Fruit fly (Drosophila melanogaster) whole organism, embryonic: Measurements from ENCODE around the gene CG3679.

ENCODE experiments used
- C15 ChIP-seq: fragments of 200-800 bp; sonication (Bioruptor generic); IDR thresholded peaks from 3 replicates; pipeline ENCODE4 v1.3.6; 2022; ENCODE audit warnings: missing biosample characterization, missing genetic modification characterization
- CG10462 ChIP-seq: fragments of 200-800 bp; sonication (Bioruptor generic); optimal IDR thresholded peaks from 2 replicates; lab custom pipeline; 2016; ENCODE audit warnings: missing biosample characterization, missing genetic modification characterization
- CG10959 ChIP-seq: fragments of 200-800 bp; sonication (Bioruptor generic); IDR thresholded peaks from 2 replicates; pipeline ENCODE4 v1.3.6; 2022; ENCODE audit warnings: missing biosample characterization, missing genetic modification characterization
- CG12155 ChIP-seq: fragments of 200-800 bp; sonication (Bioruptor generic); optimal IDR thresholded peaks from 3 replicates; lab custom pipeline; 2016; ENCODE audit warnings: missing biosample characterization, missing genetic modification characterization
- CG1233 ChIP-seq: fragments of 200-800 bp; sonication (Bioruptor generic); optimal IDR thresholded peaks from 4 replicates; lab custom pipeline; 2018; ENCODE audit warnings: missing biosample characterization, mild to moderate bottlenecking, missing genetic modification characterization
- CG12769 ChIP-seq: fragments of 200-800 bp; sonication (Bioruptor generic); optimal IDR thresholded peaks from 2 replicates; lab custom pipeline; 2019; ENCODE audit warnings: missing biosample characterization, mild to moderate bottlenecking, missing genetic modification characterization, moderate library complexity
- CG14050 ChIP-seq: fragments of 200-800 bp; sonication (Bioruptor generic); IDR thresholded peaks from 3 replicates; pipeline ENCODE4 v1.3.6; 2022; ENCODE audit warnings: missing biosample characterization, missing genetic modification characterization
- CG1647 ChIP-seq: fragments of 200-800 bp; sonication (Bioruptor generic); optimal IDR thresholded peaks from 3 replicates; lab custom pipeline; 2016; ENCODE audit warnings: missing biosample characterization, missing genetic modification characterization
- CG16815 ChIP-seq: fragments of 200-800 bp; sonication (Bioruptor generic); optimal IDR thresholded peaks from 3 replicates; lab custom pipeline; 2017; ENCODE audit warnings: missing biosample characterization, mild to moderate bottlenecking, missing genetic modification characterization
- CG17328 ChIP-seq: fragments of 200-800 bp; sonication (Bioruptor generic); IDR thresholded peaks from 2 replicates; pipeline ENCODE4 v1.3.6; 2022; ENCODE audit warnings: missing biosample characterization, missing genetic modification characterization
- CG18476 ChIP-seq: fragments of 200-800 bp; sonication (Bioruptor generic); optimal IDR thresholded peaks from 2 replicates; lab custom pipeline; 2016; ENCODE audit warnings: missing biosample characterization, mild to moderate bottlenecking, missing genetic modification characterization
- CG2129 ChIP-seq: fragments of 200-800 bp; sonication (Bioruptor generic); IDR thresholded peaks from 2 replicates; pipeline ENCODE4 v1.3.6; 2022; ENCODE audit warnings: missing biosample characterization, missing genetic modification characterization; ENCODE audit not compliant: partially characterized antibody
- CG3995 ChIP-seq: fragments of 200-800 bp; sonication (Bioruptor generic); optimal IDR thresholded peaks from 3 replicates; lab custom pipeline; 2016; ENCODE audit warnings: missing biosample characterization, missing genetic modification characterization
- CG4360 ChIP-seq: fragments of 200-800 bp; sonication (Bioruptor generic); IDR thresholded peaks from 2 replicates; pipeline ENCODE4 v1.3.6; 2022; ENCODE audit warnings: missing biosample characterization, missing genetic modification characterization
- CG4707 ChIP-seq: fragments of 200-800 bp; sonication (Bioruptor generic); optimal IDR thresholded peaks from 2 replicates; lab custom pipeline; 2018; ENCODE audit warnings: missing biosample characterization, mild to moderate bottlenecking, missing genetic modification characterization, moderate library complexity
- CG6765 ChIP-seq: fragments of 200-800 bp; sonication (Bioruptor generic); optimal IDR thresholded peaks from 3 replicates; lab custom pipeline; 2017; ENCODE audit warnings: missing biosample characterization, mild to moderate bottlenecking, missing genetic modification characterization
- CG8281 ChIP-seq: fragments of 200-800 bp; sonication (Bioruptor generic); optimal IDR thresholded peaks from 2 replicates; lab custom pipeline; 2018; ENCODE audit warnings: missing biosample characterization, mild to moderate bottlenecking, missing genetic modification characterization, moderate library complexity
- CG8924 ChIP-seq: fragments of 200-800 bp; optimal IDR thresholded peaks from 3 replicates; lab custom pipeline; 2019; ENCODE audit warnings: missing biosample characterization, mild to moderate bottlenecking, missing genetic modification characterization, moderate library complexity
- CG9876 ChIP-seq: fragments of 200-800 bp; sonication (Bioruptor generic); optimal IDR thresholded peaks from 2 replicates; lab custom pipeline; 2016; ENCODE audit warnings: missing biosample characterization, missing genetic modification characterization
- Dek ChIP-seq: fragments of 200-800 bp; sonication (Bioruptor generic); optimal IDR thresholded peaks from 3 replicates; lab custom pipeline; 2019; ENCODE audit warnings: missing biosample characterization, mild to moderate bottlenecking, missing genetic modification characterization, moderate library complexity
- Doc2 ChIP-seq: fragments of 200-800 bp; sonication (Bioruptor generic); IDR thresholded peaks from 2 replicates; pipeline ENCODE4 v1.3.6; 2022; ENCODE audit warnings: missing biosample characterization, missing genetic modification characterization
- HLH3B ChIP-seq: fragments of 200-800 bp; sonication (Bioruptor generic); IDR thresholded peaks from 2 replicates; pipeline ENCODE4 v1.3.6; 2022; ENCODE audit warnings: missing biosample characterization, missing genetic modification characterization
- Hmx ChIP-seq: fragments of 200-800 bp; sonication (Bioruptor generic); optimal IDR thresholded peaks from 2 replicates; lab custom pipeline; 2016; ENCODE audit warnings: missing biosample characterization, missing genetic modification characterization
- Kr ChIP-seq: fragments of 200-800 bp; sonication (Bioruptor generic); optimal IDR thresholded peaks from 2 replicates; lab custom pipeline; 2017; ENCODE audit warnings: missing biosample characterization, mild to moderate bottlenecking, missing genetic modification characterization
- Mrtf ChIP-seq: fragments of 200-800 bp; sonication (Bioruptor generic); IDR thresholded peaks from 3 replicates; pipeline ENCODE4 v1.3.6; 2022; ENCODE audit warnings: missing biosample characterization, missing genetic modification characterization
- Myb ChIP-seq: fragments of 200-800 bp; sonication (Bioruptor generic); optimal IDR thresholded peaks from 2 replicates; lab custom pipeline; 2016; ENCODE audit warnings: missing biosample characterization, missing genetic modification characterization
- PHDP ChIP-seq: fragments of 200-800 bp; sonication (Bioruptor generic); optimal IDR thresholded peaks from 3 replicates; lab custom pipeline; 2018; ENCODE audit warnings: missing biosample characterization, mild to moderate bottlenecking, missing genetic modification characterization, moderate library complexity
- Six4 ChIP-seq: fragments of 200-800 bp; sonication (Bioruptor generic); optimal IDR thresholded peaks from 2 replicates; lab custom pipeline; 2016; ENCODE audit warnings: missing biosample characterization, missing genetic modification characterization
- Sry-β ChIP-seq: fragments of 200-800 bp; sonication (Bioruptor generic); optimal IDR thresholded peaks from 2 replicates; lab custom pipeline; 2018; ENCODE audit warnings: missing biosample characterization, mild to moderate bottlenecking, missing genetic modification characterization, moderate library complexity
- abd-A ChIP-seq: fragments of 200-800 bp; sonication (Bioruptor generic); optimal IDR thresholded peaks from 3 replicates; lab custom pipeline; 2019; ENCODE audit warnings: missing biosample characterization, mild to moderate bottlenecking, missing genetic modification characterization, moderate library complexity
- ato ChIP-seq: fragments of 200-800 bp; sonication (Bioruptor generic); IDR thresholded peaks from 2 replicates; pipeline ENCODE4 v1.3.6; 2022; ENCODE audit warnings: missing biosample characterization, missing genetic modification characterization; ENCODE audit not compliant: partially characterized antibody
- bigmax ChIP-seq: fragments of 200-800 bp; sonication (Bioruptor generic); optimal IDR thresholded peaks from 2 replicates; lab custom pipeline; 2018; ENCODE audit warnings: missing biosample characterization, mild to moderate bottlenecking, missing genetic modification characterization
- cg ChIP-seq: fragments of 200-800 bp; sonication (Bioruptor generic); optimal IDR thresholded peaks from 3 replicates; lab custom pipeline; 2019; ENCODE audit warnings: missing biosample characterization, mild to moderate bottlenecking, missing genetic modification characterization, moderate library complexity
- corto ChIP-seq: fragments of 200-800 bp; sonication (Bioruptor generic); optimal IDR thresholded peaks from 2 replicates; lab custom pipeline; 2016; ENCODE audit warnings: missing biosample characterization, mild to moderate bottlenecking, missing genetic modification characterization, moderate library complexity
- dm ChIP-seq: fragments of 200-800 bp; sonication (Bioruptor generic); optimal IDR thresholded peaks from 3 replicates; lab custom pipeline; 2016; ENCODE audit warnings: missing biosample characterization, missing genetic modification characterization
- dmrt11E ChIP-seq: fragments of 200-800 bp; sonication (Bioruptor generic); optimal IDR thresholded peaks from 3 replicates; lab custom pipeline; 2018; ENCODE audit warnings: missing biosample characterization, mild to moderate bottlenecking, missing genetic modification characterization, moderate library complexity
- dpn ChIP-seq, 2 experiments: fragments of 200-800 bp; sonication (Bioruptor generic); optimal IDR thresholded peaks; 3 replicates each; lab custom pipeline; 2016; ENCODE audit warnings: missing biosample characterization in 2 of 2, missing genetic modification characterization in 2 of 2
- ewg ChIP-seq: fragments of 200-800 bp; sonication (Bioruptor generic); optimal IDR thresholded peaks from 3 replicates; lab custom pipeline; 2017; ENCODE audit warnings: mild to moderate bottlenecking, missing biosample characterization, missing genetic modification reagents, missing genetic modification characterization
- exex ChIP-seq: fragments of 200-800 bp; sonication (Bioruptor generic); optimal IDR thresholded peaks from 4 replicates; lab custom pipeline; 2018; ENCODE audit warnings: missing biosample characterization, mild to moderate bottlenecking, missing genetic modification characterization, moderate library complexity
- fd64A ChIP-seq: fragments of 200-800 bp; sonication (Bioruptor generic); optimal IDR thresholded peaks from 3 replicates; lab custom pipeline; 2018; ENCODE audit warnings: missing biosample characterization, mild to moderate bottlenecking, missing genetic modification characterization
- fru ChIP-seq: fragments of >200 bp; optimal IDR thresholded peaks from 2 replicates; lab custom pipeline; 2017
- gsb ChIP-seq: fragments of 200-800 bp; sonication (Bioruptor generic); IDR thresholded peaks from 2 replicates; pipeline ENCODE4 v1.3.6; 2022; ENCODE audit warnings: missing biosample characterization, missing genetic modification characterization
- hkb ChIP-seq, 2 experiments: fragments of 200-800 bp in 1 of 2; fragments of >200 bp in 1 of 2; sonication (Bioruptor generic) in 1 of 2; IDR thresholded peaks in 1 of 2; optimal IDR thresholded peaks in 1 of 2; 2 replicates each; pipeline versions ENCODE4 v1.3.6 to Lab custom; 2017 to 2022; ENCODE audit warnings: missing biosample characterization in 1 of 2, missing genetic modification characterization in 1 of 2
- oc ChIP-seq: fragments of 200-800 bp; sonication (Bioruptor generic); optimal IDR thresholded peaks from 2 replicates; lab custom pipeline; 2018; ENCODE audit warnings: missing biosample characterization, mild to moderate bottlenecking, missing genetic modification characterization, moderate library complexity
- salm ChIP-seq: fragments of 200-800 bp; sonication (Bioruptor generic); optimal IDR thresholded peaks from 2 replicates; lab custom pipeline; 2018; ENCODE audit warnings: missing biosample characterization, mild to moderate bottlenecking, missing genetic modification characterization
- scrt ChIP-seq: fragments of 200-800 bp; sonication (Bioruptor generic); optimal IDR thresholded peaks from 2 replicates; lab custom pipeline; 2018; ENCODE audit warnings: missing biosample characterization, mild to moderate bottlenecking, missing genetic modification characterization, moderate library complexity
- sima ChIP-seq: fragments of 200-800 bp; sonication (Bioruptor generic); optimal IDR thresholded peaks from 2 replicates; lab custom pipeline; 2016; ENCODE audit warnings: missing biosample characterization, missing genetic modification characterization
- slp2 ChIP-seq: fragments of 200-800 bp; sonication (Bioruptor generic); optimal IDR thresholded peaks from 2 replicates; lab custom pipeline; 2016; ENCODE audit warnings: missing biosample characterization, missing genetic modification characterization
- tna ChIP-seq: fragments of 200-800 bp; sonication (Bioruptor generic); IDR thresholded peaks from 2 replicates; pipeline ENCODE4 v1.3.6; 2022; ENCODE audit warnings: missing biosample characterization, missing genetic modification characterization; ENCODE audit not compliant: partially characterized antibody
- vnd ChIP-seq: fragments of 200-800 bp; sonication (Bioruptor generic); IDR thresholded peaks from 3 replicates; pipeline ENCODE4 v1.3.6; 2022; ENCODE audit warnings: missing biosample characterization, missing genetic modification characterization; ENCODE audit not compliant: partially characterized antibody

The CG3679 gene

dm6 chrX:16278783-16279182 is 24.9 kb upstream of the CG3679 start (continued):
- TF ChIP-seq oc (tag; lab: Kevin White, UChicago) (peak; percentile 75), ato (GFP tag; lab: Robert Waterston, UW) (no peak), CG12155 (GFP tag; lab: Kevin White, UChicago) (peak; percentile 35), cg (GFP tag; lab: Kevin White, UChicago) (peak; percentile 68), dmrt11E (tag; lab: Kevin White, UChicago) (peak; percentile 88), fd64A (GFP tag; lab: Kevin White, UChicago) (peak; percentile 71), CG16815 (GFP tag; lab: Kevin White, UChicago) (peak; percentile 70), Hmx (GFP tag; lab: Kevin White, UChicago) (no peak), ewg (GFP tag; lab: Kevin White, UChicago) (peak; percentile 73), CG12769 (peak; percentile 83), Doc2 (no peak), abd-A (tag; lab: Kevin White, UChicago) (no peak), CG6765 (GFP tag; lab: Kevin White, UChicago) (peak; percentile 71), HLH3B (GFP tag; lab: Robert Waterston, UW) (peak; percentile 85), tna (no peak), exex (tag; lab: Kevin White, UChicago) (peak; percentile 34), sima (GFP tag; lab: Kevin White, UChicago) (no peak), Mrtf (GFP tag; lab: Robert Waterston, UW) (peak; percentile 66), CG18476 (GFP tag; lab: Kevin White, UChicago) (peak; percentile 34), CG2129 (GFP tag; lab: Robert Waterston, UW) (no peak), CG4707 (GFP tag; lab: Kevin White, UChicago) (peak; percentile 81), C15 (peak; percentile 56; the same call in 1 of the 3 replicates), CG17328 (GFP tag; lab: Robert Waterston, UW) (peak; percentile 81), CG8924 (peak; percentile 87), Six4 (GFP tag; lab: Kevin White, UChicago) (peak; percentile 67), scrt (GFP tag; lab: Kevin White, UChicago) (peak; percentile 77), fru (lab: Kevin White, UChicago) (no peak), dpn (GFP tag; optimal IDR thresholded peaks at IDR 0.05; lab: Kevin White, UChicago) (peak; percentile 13 to 66), CG1647 (peak; percentile 51), CG10462 (GFP tag; lab: Kevin White, UChicago) (peak; percentile 39), PHDP (tag; lab: Kevin White, UChicago) (peak; percentile 87), CG1233 (GFP tag; lab: Kevin White, UChicago) (peak; percentile 82), CG14050 (GFP tag; lab: Robert Waterston, UW) (peak; percentile 68; the same call in 2 of the 3 replicates), Dek (tag; lab: Kevin White, UChicago) (peak; percentile 61), CG9876 (GFP tag; lab: Kevin White, UChicago) (no peak), slp2 (GFP tag; lab: Kevin White, UChicago) (peak; percentile 34), Myb (GFP tag; lab: Kevin White, UChicago) (no peak), Sry-β (GFP tag; lab: Kevin White, UChicago) (peak; percentile 32), gsb (peak; percentile 70), CG10959 (GFP tag; lab: Robert Waterston, UW) (peak; percentile 78), salm (tag; lab: Kevin White, UChicago) (peak; percentile 82), CG3995 (GFP tag; lab: Kevin White, UChicago) (no peak), vnd (GFP tag; lab: Robert Waterston, UW) (no peak), corto (GFP tag; lab: Kevin White, UChicago) (peak; percentile 40), CG8281 (tag; lab: Kevin White, UChicago) (peak; percentile 71), hkb (optimal IDR thresholded peaks at IDR 0.05; lab: Kevin White, UChicago) (no peak), hkb (GFP tag; IDR thresholded peaks at IDR 0.05; lab: Robert Waterston, UW) (peak; percentile 93), CG4360 (GFP tag; lab: Robert Waterston, UW) (peak; percentile 60), dm (no peak), bigmax (peak; percentile 34), Kr (GFP tag; lab: Kevin White, UChicago) (peak; percentile 38)
